Fruit fly (Drosophila melanogaster) whole organism, embryonic: ENCODE measurements around the gene TBC1d7.

Experiments used
- Ada2b ChIP-seq: fragments of 200-800 bp; sonication (Bioruptor generic); IDR thresholded peaks from 2 replicates; pipeline ENCODE4 v1.3.6; 2022; ENCODE audit warnings: missing biosample characterization, missing genetic modification characterization
- CG10431 ChIP-seq: fragments of 200-800 bp; sonication (Bioruptor generic); optimal IDR thresholded peaks from 3 replicates; lab custom pipeline; 2018; ENCODE audit warnings: missing biosample characterization, mild to moderate bottlenecking, missing genetic modification characterization
- CG11093 ChIP-seq: fragments of 200-800 bp; sonication (Bioruptor generic); IDR thresholded peaks from 3 replicates; pipeline ENCODE4 v1.3.6; 2022; ENCODE audit warnings: missing biosample characterization, missing genetic modification characterization
- CG11560 ChIP-seq: fragments of 200-800 bp; sonication (Bioruptor generic); IDR thresholded peaks from 3 replicates; pipeline ENCODE4 v1.3.6; 2022; ENCODE audit warnings: missing biosample characterization, missing genetic modification characterization
- CG11723 ChIP-seq: fragments of 200-800 bp; sonication (Bioruptor generic); optimal IDR thresholded peaks from 2 replicates; lab custom pipeline; 2017; ENCODE audit warnings: missing biosample characterization, mild to moderate bottlenecking, missing genetic modification characterization
- CG12236 ChIP-seq: fragments of 200-800 bp; sonication (Bioruptor generic); optimal IDR thresholded peaks from 2 replicates; lab custom pipeline; 2016; ENCODE audit warnings: missing biosample characterization, missing genetic modification characterization
- CG12744 ChIP-seq: fragments of 200-800 bp; sonication (Bioruptor generic); optimal IDR thresholded peaks from 2 replicates; lab custom pipeline; 2016; ENCODE audit warnings: missing biosample characterization, missing genetic modification characterization
- CG16815 ChIP-seq: fragments of 200-800 bp; sonication (Bioruptor generic); optimal IDR thresholded peaks from 3 replicates; lab custom pipeline; 2017; ENCODE audit warnings: missing biosample characterization, mild to moderate bottlenecking, missing genetic modification characterization
- CG17912 ChIP-seq: fragments of 200-800 bp; sonication (Bioruptor generic); optimal IDR thresholded peaks from 2 replicates; lab custom pipeline; 2018; ENCODE audit warnings: missing biosample characterization, mild to moderate bottlenecking, missing genetic modification characterization
- CG1832 ChIP-seq: fragments of 200-800 bp; sonication (Bioruptor generic); optimal IDR thresholded peaks from 2 replicates; lab custom pipeline; 2017; ENCODE audit warnings: missing biosample characterization, mild to moderate bottlenecking, missing genetic modification characterization, inconsistent platforms
- CG18599 ChIP-seq: fragments of 200-800 bp; sonication (Bioruptor generic); optimal IDR thresholded peaks from 3 replicates; lab custom pipeline; 2017; ENCODE audit warnings: missing biosample characterization, missing genetic modification characterization, mild to moderate bottlenecking, moderate library complexity, missing genetic modification reagents
- CG2199 ChIP-seq: fragments of 200-800 bp; sonication (Bioruptor generic); IDR thresholded peaks from 3 replicates; pipeline ENCODE4 v1.3.6; 2022; ENCODE audit warnings: missing biosample characterization, missing genetic modification characterization
- CG2678 ChIP-seq: fragments of 200-800 bp; sonication (Bioruptor generic); optimal IDR thresholded peaks from 3 replicates; lab custom pipeline; 2019; ENCODE audit warnings: missing biosample characterization, mild to moderate bottlenecking, missing genetic modification characterization, moderate library complexity
- CG32532 ChIP-seq: fragments of 200-800 bp; sonication (Bioruptor generic); IDR thresholded peaks from 2 replicates; pipeline ENCODE4 v1.3.6; 2022; ENCODE audit warnings: missing biosample characterization, missing genetic modification characterization
- CG33557 ChIP-seq: fragments of 200-800 bp; sonication (Bioruptor generic); optimal IDR thresholded peaks from 2 replicates; lab custom pipeline; 2019; ENCODE audit warnings: missing biosample characterization, mild to moderate bottlenecking, missing genetic modification characterization, moderate library complexity
- CG3838 ChIP-seq: fragments of 200-800 bp; sonication (Bioruptor generic); optimal IDR thresholded peaks from 3 replicates; lab custom pipeline; 2016; ENCODE audit warnings: missing biosample characterization, missing genetic modification characterization
- CG4328 ChIP-seq: fragments of 200-800 bp; sonication (Bioruptor generic); optimal IDR thresholded peaks from 3 replicates; lab custom pipeline; 2017; ENCODE audit warnings: missing biosample characterization, missing genetic modification reagents, missing genetic modification characterization
- CG43689 ChIP-seq: fragments of 200-800 bp; sonication (Bioruptor generic); IDR thresholded peaks from 2 replicates; pipeline ENCODE4 v1.3.6; 2022; ENCODE audit warnings: missing biosample characterization, missing genetic modification characterization
- CG4707 ChIP-seq: fragments of 200-800 bp; sonication (Bioruptor generic); optimal IDR thresholded peaks from 2 replicates; lab custom pipeline; 2018; ENCODE audit warnings: missing biosample characterization, mild to moderate bottlenecking, missing genetic modification characterization, moderate library complexity
- CG4854 ChIP-seq: fragments of 200-800 bp; sonication (Bioruptor generic); optimal IDR thresholded peaks from 2 replicates; lab custom pipeline; 2016; ENCODE audit warnings: missing biosample characterization, missing genetic modification characterization, inconsistent platforms
- CG8359 ChIP-seq: fragments of 200-800 bp; sonication (Bioruptor generic); optimal IDR thresholded peaks from 2 replicates; lab custom pipeline; 2017; ENCODE audit warnings: missing biosample characterization, mild to moderate bottlenecking, missing genetic modification characterization, borderline replicate concordance
- CG8924 ChIP-seq: fragments of 200-800 bp; optimal IDR thresholded peaks from 3 replicates; lab custom pipeline; 2019; ENCODE audit warnings: missing biosample characterization, mild to moderate bottlenecking, missing genetic modification characterization, moderate library complexity
- CrebB ChIP-seq: fragments of 200-800 bp; sonication (Bioruptor generic); optimal IDR thresholded peaks from 3 replicates; lab custom pipeline; 2018; ENCODE audit warnings: missing biosample characterization, mild to moderate bottlenecking, missing genetic modification characterization
- D19B ChIP-seq: fragments of 200-800 bp; sonication (Bioruptor generic); optimal IDR thresholded peaks from 2 replicates; lab custom pipeline; 2017; ENCODE audit warnings: missing biosample characterization, mild to moderate bottlenecking, missing genetic modification characterization
- E2f2 ChIP-seq: fragments of 200-800 bp; sonication (Bioruptor generic); IDR thresholded peaks from 2 replicates; pipeline ENCODE4 v1.3.6; 2022; ENCODE audit warnings: missing biosample characterization, missing genetic modification characterization
- Gug ChIP-seq: fragments of 200-800 bp; sonication (Bioruptor generic); IDR thresholded peaks from 4 replicates; pipeline ENCODE4 v1.3.6; 2022; ENCODE audit warnings: missing biosample characterization, missing genetic modification characterization
- H15 ChIP-seq: fragments of 200-800 bp; sonication (Bioruptor generic); IDR thresholded peaks from 3 replicates; pipeline ENCODE4 v1.3.6; 2022; ENCODE audit warnings: missing biosample characterization, missing genetic modification characterization
- Hr3 ChIP-seq: fragments of 200-800 bp; sonication (Bioruptor generic); optimal IDR thresholded peaks from 3 replicates; lab custom pipeline; 2016; ENCODE audit warnings: missing biosample characterization, missing genetic modification characterization
- Hr39 ChIP-seq: fragments of >200 bp; optimal IDR thresholded peaks from 2 replicates; lab custom pipeline; 2017
- Hsf ChIP-seq: fragments of 200-800 bp; sonication (Bioruptor generic); optimal IDR thresholded peaks from 3 replicates; lab custom pipeline; 2016; ENCODE audit warnings: missing biosample characterization, missing genetic modification characterization
- Jarid2 ChIP-seq: fragments of 200-800 bp; sonication (Bioruptor generic); optimal IDR thresholded peaks from 3 replicates; lab custom pipeline; 2017; ENCODE audit warnings: mild to moderate bottlenecking, missing biosample characterization, missing genetic modification reagents, missing genetic modification characterization
- MESR4 ChIP-seq: fragments of 200-800 bp; sonication (Bioruptor generic); optimal IDR thresholded peaks from 2 replicates; lab custom pipeline; 2018; ENCODE audit warnings: missing biosample characterization, mild to moderate bottlenecking, missing genetic modification characterization, moderate library complexity
- Med ChIP-seq: fragments of 200-800 bp; sonication (Bioruptor generic); peaks from one replicate; lab custom pipeline; 2016; ENCODE audit warnings: missing biosample characterization, missing genetic modification characterization, mild to moderate bottlenecking, inconsistent platforms, moderate library complexity
- NC2β ChIP-seq: fragments of 200-800 bp; sonication (Bioruptor generic); optimal IDR thresholded peaks from 2 replicates; lab custom pipeline; 2016; ENCODE audit warnings: missing biosample characterization, missing genetic modification characterization
- Rx ChIP-seq: fragments of 200-800 bp; sonication (Bioruptor generic); IDR thresholded peaks from 2 replicates; pipeline ENCODE4 v1.3.6; 2022; ENCODE audit warnings: missing biosample characterization, missing genetic modification characterization
- ac ChIP-seq: fragments of 200-800 bp; sonication (Bioruptor generic); optimal IDR thresholded peaks from 3 replicates; lab custom pipeline; 2017; ENCODE audit warnings: missing biosample characterization, mild to moderate bottlenecking, missing genetic modification characterization
- dimm ChIP-seq: fragments of 200-800 bp; sonication (Bioruptor generic); IDR thresholded peaks from 2 replicates; pipeline ENCODE4 v1.3.6; 2022; ENCODE audit warnings: missing biosample characterization, missing genetic modification characterization
- dpn ChIP-seq, 2 experiments: fragments of 200-800 bp; sonication (Bioruptor generic); optimal IDR thresholded peaks; 3 replicates each; lab custom pipeline; 2016; ENCODE audit warnings: missing biosample characterization in 2 of 2, missing genetic modification characterization in 2 of 2
- fd3F ChIP-seq: fragments of 200-800 bp; sonication (Bioruptor generic); optimal IDR thresholded peaks from 2 replicates; lab custom pipeline; 2018; ENCODE audit warnings: missing biosample characterization, mild to moderate bottlenecking, missing genetic modification characterization, moderate library complexity
- fd64A ChIP-seq: fragments of 200-800 bp; sonication (Bioruptor generic); optimal IDR thresholded peaks from 3 replicates; lab custom pipeline; 2018; ENCODE audit warnings: missing biosample characterization, mild to moderate bottlenecking, missing genetic modification characterization
- gfzf ChIP-seq: fragments of 200-800 bp; sonication (Bioruptor generic); optimal IDR thresholded peaks from 2 replicates; lab custom pipeline; 2016; ENCODE audit warnings: missing biosample characterization, mild to moderate bottlenecking, missing genetic modification characterization, moderate library complexity
- gsb ChIP-seq: fragments of 200-800 bp; sonication (Bioruptor generic); IDR thresholded peaks from 2 replicates; pipeline ENCODE4 v1.3.6; 2022; ENCODE audit warnings: missing biosample characterization, missing genetic modification characterization
- h ChIP-seq: fragments of >200 bp; optimal IDR thresholded peaks from 2 replicates; lab custom pipeline; 2017
- her ChIP-seq: fragments of 200-800 bp; sonication (Bioruptor generic); optimal IDR thresholded peaks from 2 replicates; lab custom pipeline; 2016; ENCODE audit warnings: missing biosample characterization, missing genetic modification characterization
- jumu ChIP-seq: fragments of 200-800 bp; sonication (Bioruptor generic); optimal IDR thresholded peaks from 3 replicates; lab custom pipeline; 2016; ENCODE audit warnings: missing biosample characterization, missing genetic modification characterization
- sc ChIP-seq, 3 experiments: fragments of >200 bp in 2 of 3; fragments of 200-800 bp in 1 of 3; sonication (Bioruptor generic) in 1 of 3; optimal IDR thresholded peaks; 2 replicates in 2 of 3; 3 replicates in 1 of 3; lab custom pipeline; 2017; ENCODE audit warnings: mild to moderate bottlenecking in 1 of 3, missing biosample characterization in 1 of 3, missing genetic modification characterization in 1 of 3, missing genetic modification reagents in 1 of 3
- seq ChIP-seq: fragments of 200-800 bp; sonication (Bioruptor generic); IDR thresholded peaks from 2 replicates; pipeline ENCODE4 v1.3.6; 2022; ENCODE audit warnings: missing biosample characterization, missing genetic modification characterization
- tgo ChIP-seq: fragments of 200-800 bp; sonication (Bioruptor generic); IDR thresholded peaks from 3 replicates; pipeline ENCODE4 v1.3.6; 2022; ENCODE audit warnings: missing biosample characterization, missing genetic modification characterization
- wdn ChIP-seq: fragments of 200-800 bp; sonication (Bioruptor generic); IDR thresholded peaks from 2 replicates; pipeline ENCODE4 v1.3.6; 2022; ENCODE audit warnings: missing biosample characterization, missing genetic modification characterization

TBC1d7 gene

dm6 chr3R:24151924-24152809, 9.4 kb upstream of the TBC1d7 start, which contains the start of the genes p38a and CG6178 (continued):
- TF ChIP-seq CG11093 (GFP tag; lab: Robert Waterston, UW) (peak; percentile 94), CG8924 (tag; lab: Kevin White, UChicago) (peak; percentile 99), CG18599 (GFP tag; lab: Kevin White, UChicago) (peak; percentile 98), fd3F (GFP tag; lab: Kevin White, UChicago) (peak; percentile 98), CG11723 (GFP tag; lab: Kevin White, UChicago) (peak; percentile 91), gfzf (GFP tag; lab: Kevin White, UChicago) (no peak), H15 (peak; percentile 93), D19B (GFP tag; lab: Kevin White, UChicago) (peak; percentile 94), dpn (GFP tag; optimal IDR thresholded peaks at IDR 0.05; lab: Kevin White, UChicago) (peak; percentile 51 to 94), Med (GFP tag; lab: Kevin White, UChicago) (peak; percentile 84), CG33557 (GFP tag; lab: Kevin White, UChicago) (peak; percentile 84), Jarid2 (GFP tag; lab: Kevin White, UChicago) (peak; percentile 86), CG1832 (no peak), CG2199 (GFP tag; lab: Robert Waterston, UW) (peak; percentile 92), E2f2 (GFP tag; lab: Robert Waterston, UW) (peak; percentile 82), gsb (GFP tag; lab: Robert Waterston, UW) (peak; percentile 93), CG2678 (tag; lab: Kevin White, UChicago) (peak; percentile 99), CG12744 (GFP tag; lab: Kevin White, UChicago) (no peak), CG12236 (no peak), CG4707 (GFP tag; lab: Kevin White, UChicago) (peak; percentile 75), Gug (GFP tag; lab: Robert Waterston, UW) (peak; percentile 95), sc (optimal IDR thresholded peaks at IDR 0.05; lab: Kevin White, UChicago) (no peak), sc (GFP tag; optimal IDR thresholded peaks at IDR 0.05; lab: Kevin White, UChicago) (peak; percentile 94), CG4854 (GFP tag; lab: Kevin White, UChicago) (peak; percentile 69), CG8359 (GFP tag; lab: Kevin White, UChicago) (peak; percentile 87), Rx (GFP tag; lab: Robert Waterston, UW) (peak; percentile 88), wdn (peak; percentile 95), Hr3 (GFP tag; lab: Kevin White, UChicago) (peak; percentile 99), Hr39 (no peak), CG43689 (GFP tag; lab: Robert Waterston, UW) (peak; percentile 92), jumu (GFP tag; lab: Kevin White, UChicago) (peak; percentile 45), CG17912 (GFP tag; lab: Kevin White, UChicago) (peak; percentile 91), CrebB (tag; lab: Kevin White, UChicago) (peak; percentile 82), CG4328 (GFP tag; lab: Kevin White, UChicago) (peak; percentile 95), MESR4 (GFP tag; lab: Kevin White, UChicago) (peak; percentile 5), her (no peak), dimm (GFP tag; lab: Robert Waterston, UW) (peak; percentile 88), CG10431 (GFP tag; lab: Kevin White, UChicago) (peak; percentile 83), fd64A (GFP tag; lab: Kevin White, UChicago) (peak; percentile 55), h (lab: Kevin White, UChicago) (no peak), CG16815 (GFP tag; lab: Kevin White, UChicago) (peak; percentile 94), Hsf (GFP tag; lab: Kevin White, UChicago) (peak; percentile 66), seq (GFP tag; lab: Robert Waterston, UW) (peak; percentile 96), CG11560 (tag; lab: Robert Waterston, UW) (peak; percentile 96), CG3838 (GFP tag; lab: Kevin White, UChicago) (peak; percentile 71), CG32532 (peak; percentile 98), ac (GFP tag; lab: Kevin White, UChicago) (peak; percentile 67), Ada2b (GFP tag; lab: Robert Waterston, UW) (peak; percentile 95), NC2β (GFP tag; lab: Kevin White, UChicago) (no peak), tgo (GFP tag; lab: Robert Waterston, UW) (peak; percentile 98)
